Fruit fly (Drosophila melanogaster): ENCODE measurements around the gene CG7091.
A peak's percentile ranks its signal among the peaks of the same experiment; 100 is the strongest.

Gene CG7091

DNA sequence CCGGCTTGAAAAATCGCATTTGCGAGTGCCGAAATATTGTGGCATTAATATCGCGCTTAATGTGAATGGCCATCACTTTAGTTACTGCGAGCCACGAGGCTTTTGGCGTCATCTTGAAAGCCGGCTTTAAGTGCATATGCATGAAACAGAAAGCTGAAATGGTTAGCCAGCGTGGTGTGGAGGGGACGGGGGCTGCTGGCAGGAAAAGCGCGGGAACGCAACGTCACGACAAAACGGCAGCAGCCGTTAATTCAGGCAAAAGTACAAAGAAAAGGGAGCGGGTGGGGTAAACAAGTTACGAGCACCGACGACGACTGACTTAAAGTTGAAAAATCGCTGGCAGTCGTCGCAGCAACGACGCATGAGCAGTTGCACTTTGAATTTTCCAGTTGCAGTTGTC, 37.6 kb downstream of the CG7091 start (continued):
- TF ChIP-seq Dll (GFP tag; IDR thresholded peaks at IDR 0.05; ENCODE audit: partially characterized antibody) (0 out of 4 replicates have a peak, but pooled peaks have one; percentile 20), lov (optimal IDR thresholded peaks at IDR 0.05) (no peak), lov (GFP tag; IDR thresholded peaks at IDR 0.05) (no peak), stc (GFP tag; IDR thresholded peaks at IDR 0.05) (no peak), lilli (GFP tag; optimal IDR thresholded peaks at IDR 0.05) (no peak), corto (GFP tag; optimal IDR thresholded peaks at IDR 0.05) (no peak), CG12769 (tag; optimal IDR thresholded peaks at IDR 0.05) (no peak), CG14710 (tag; optimal IDR thresholded peaks at IDR 0.05) (no peak), Pdp1 (GFP tag; optimal IDR thresholded peaks at IDR 0.05) (peak in 1 of 2 experiments; percentile 19), ham (GFP tag; IDR thresholded peaks at IDR 0.05) (no peak), CG34376 (GFP tag; optimal IDR thresholded peaks at IDR 0.05) (no peak), Dip2 (GFP tag; IDR thresholded peaks at IDR 0.05) (no peak), Hr51 (GFP tag; optimal IDR thresholded peaks at IDR 0.05) (no peak), sima (GFP tag; optimal IDR thresholded peaks at IDR 0.05) (no peak), CG7839 (tag; optimal IDR thresholded peaks at IDR 0.05) (no peak), Dip3 (GFP tag; optimal IDR thresholded peaks at IDR 0.05) (no peak), ara (GFP tag; IDR thresholded peaks at IDR 0.05) (no peak), Deaf1 (tag; optimal IDR thresholded peaks at IDR 0.05) (peak; percentile 52), rib (GFP tag; IDR thresholded peaks at IDR 0.05) (no peak), da (GFP tag; optimal IDR thresholded peaks at IDR 0.05) (no peak), CG2199 (GFP tag; IDR thresholded peaks at IDR 0.05) (0 out of 3 replicates have a peak, but pooled peaks have one; percentile 12), Hey (tag; optimal IDR thresholded peaks at IDR 0.05) (no peak), CG15269 (tag; optimal IDR thresholded peaks at IDR 0.05) (no peak), lmd (GFP tag; IDR thresholded peaks at IDR 0.05) (no peak), Atf6 (GFP tag; IDR thresholded peaks at IDR 0.05) (no peak), crol (GFP tag; IDR thresholded peaks at IDR 0.05) (peak; percentile 63), al (GFP tag; IDR thresholded peaks at IDR 0.05) (no peak), CG4282 (GFP tag; optimal IDR thresholded peaks at IDR 0.05) (no peak), CG34422 (GFP tag; IDR thresholded peaks at IDR 0.05) (peak; percentile 20; the same call in 1 of the 3 replicates), Jarid2 (GFP tag; optimal IDR thresholded peaks at IDR 0.05) (no peak), Blimp-1 (GFP tag; optimal IDR thresholded peaks at IDR 0.05) (peak; percentile 57), CG8281 (tag; optimal IDR thresholded peaks at IDR 0.05) (no peak), CG10462 (GFP tag; optimal IDR thresholded peaks at IDR 0.05) (no peak), tx (GFP tag; optimal IDR thresholded peaks at IDR 0.05) (no peak), insv (GFP tag; optimal IDR thresholded peaks at IDR 0.05) (no peak), vfl (GFP tag; optimal IDR thresholded peaks at IDR 0.05) (no peak), CG16815 (GFP tag; optimal IDR thresholded peaks at IDR 0.05) (no peak), psq (GFP tag; optimal IDR thresholded peaks at IDR 0.05) (no peak), slou (GFP tag; optimal IDR thresholded peaks at IDR 0.05) (no peak), bigmax (GFP tag; optimal IDR thresholded peaks at IDR 0.05) (no peak), sd (tag; optimal IDR thresholded peaks at IDR 0.05) (no peak), hth (optimal IDR thresholded peaks at IDR 0.05) (no peak), Myb (GFP tag; optimal IDR thresholded peaks at IDR 0.05) (no peak)
